Fruit fly (Drosophila melanogaster) whole organism, pupa: ENCODE data around the gene Tspo.

ENCODE experiments used
- CG12605 ChIP-seq: fragments of 200-800 bp; sonication (Bioruptor generic); IDR thresholded peaks from 2 replicates; pipeline ENCODE4 v1.3.6; 2022; ENCODE audit warnings: missing biosample characterization, missing genetic modification characterization
- CG13204 ChIP-seq: fragments of 200-800 bp; sonication (Bioruptor generic); optimal IDR thresholded peaks from 2 replicates; lab custom pipeline; 2018; ENCODE audit warnings: missing biosample characterization, mild to moderate bottlenecking, missing genetic modification characterization, moderate library complexity
- CG15710 ChIP-seq: fragments of 200-800 bp; sonication (Bioruptor generic); optimal IDR thresholded peaks from 2 replicates; lab custom pipeline; 2018; ENCODE audit warnings: missing biosample characterization, mild to moderate bottlenecking, missing genetic modification characterization, moderate library complexity
- CG8301 ChIP-seq: fragments of 200-800 bp; sonication (Bioruptor generic); optimal IDR thresholded peaks from 2 replicates; lab custom pipeline; 2018; ENCODE audit warnings: missing biosample characterization, mild to moderate bottlenecking, missing genetic modification characterization
- Snoo ChIP-seq: fragments of 200-800 bp; sonication (Bioruptor generic); optimal IDR thresholded peaks from 3 replicates; lab custom pipeline; 2017; ENCODE audit warnings: missing biosample characterization, mild to moderate bottlenecking, missing genetic modification characterization, inconsistent platforms
- fd96Ca ChIP-seq: fragments of 200-800 bp; sonication (Bioruptor generic); IDR thresholded peaks from 3 replicates; pipeline ENCODE4 v1.3.6; 2022; ENCODE audit warnings: missing biosample characterization, missing genetic modification characterization

DNA sequence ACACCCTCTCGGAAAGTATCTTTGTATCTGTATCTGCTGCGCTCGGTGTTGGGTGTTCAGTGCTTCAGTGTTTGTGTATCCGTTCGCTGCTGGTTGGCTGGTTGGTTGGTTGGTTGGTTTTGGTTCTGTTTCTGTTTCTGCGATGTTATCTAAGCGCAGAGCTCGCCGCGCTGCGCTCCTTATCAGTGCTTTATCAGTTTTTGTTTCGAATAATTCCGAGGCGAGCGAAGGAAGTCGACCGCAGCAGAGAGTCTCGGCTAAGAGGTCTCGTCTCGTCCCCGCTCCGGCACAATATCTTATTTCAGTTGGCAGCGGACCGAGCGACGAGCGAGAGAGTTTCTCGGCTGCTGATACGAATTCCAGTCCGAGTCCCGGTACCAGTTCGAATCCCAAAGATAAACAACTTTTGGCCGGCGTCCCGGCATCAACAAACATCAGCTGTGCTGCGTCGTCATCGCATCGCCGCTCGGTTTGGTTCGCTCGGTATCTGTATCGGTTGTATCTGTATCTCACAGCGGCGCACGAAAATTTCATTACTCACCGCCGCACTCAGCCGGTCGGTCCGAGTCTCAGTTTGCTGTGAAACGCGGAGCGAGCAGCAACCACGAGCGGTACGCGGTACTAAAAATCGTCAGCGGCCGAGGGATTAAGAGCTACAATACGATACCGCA lies 36.1 kb upstream of the Tspo start:
- TF ChIP-seq CG15710: no peak
- TF ChIP-seq fd96Ca (GFP tag; lab: Robert Waterston, UW): no peak; the same call in 2 of the 3 replicates
- TF ChIP-seq CG12605: 0 out of 2 replicates have a peak, but pooled peaks have one; percentile 23
- no peak for TF ChIP-seq CG8301
- TF ChIP-seq CG13204 (GFP tag; lab: Kevin White, UChicago): peak; percentile 91
- TF ChIP-seq Snoo (tag; lab: Kevin White, UChicago): peak; percentile 1
